Worm (Caenorhabditis elegans) whole organism, L4 larva: ENCODE measurements around the gene mdl-1.

ENCODE experiments used
- F10B5.3 ChIP-seq: sonication (generic microtip); optimal IDR thresholded peaks from 2 replicates; lab custom pipeline; 2016; ENCODE audit warnings: mild to moderate bottlenecking, missing genetic modification characterization, missing compliant biosample characterization
- F37D6.2 ChIP-seq: sonication (generic microtip); optimal IDR thresholded peaks from 2 replicates; lab custom pipeline; 2016; ENCODE audit warnings: mild to moderate bottlenecking, missing genetic modification characterization, missing compliant biosample characterization
- T20F7.1 ChIP-seq: fragments of 200-800 bp; sonication (Bioruptor generic); optimal IDR thresholded peaks from 2 replicates; lab custom pipeline; 2018; ENCODE audit warnings: mild to moderate bottlenecking, missing genetic modification characterization, missing compliant biosample characterization
- ZK546.5 ChIP-seq, 2 experiments: sonication (generic microtip); optimal IDR thresholded peaks; 2 replicates each; lab custom pipeline; 2017; ENCODE audit warnings: missing biosample characterization in 2 of 2, missing genetic modification characterization in 2 of 2
- aha-1 ChIP-seq: fragments of 150-350 bp; peaks from one replicate; lab custom pipeline; 2014; ENCODE audit warnings: missing biosample characterization, missing genetic modification characterization
- cey-2 ChIP-seq: sonication (generic microtip); optimal IDR thresholded peaks from 3 replicates; lab custom pipeline; 2017; ENCODE audit warnings: missing genetic modification characterization, mild to moderate bottlenecking, missing compliant biosample characterization, antibody characterized with exemption, borderline replicate concordance; ENCODE audit not compliant: insufficient read depth
- ctbp-1 ChIP-seq: fragments of 200-800 bp; sonication (Bioruptor generic); IDR thresholded peaks from 2 replicates; pipeline ENCODE4 v1.3.6; 2022; ENCODE audit warnings: missing genetic modification reagents, missing genetic modification characterization, missing compliant biosample characterization
- daf-16 ChIP-seq, 3 experiments: sonication (generic microtip); optimal IDR thresholded peaks; 2 replicates each; lab custom pipeline; 2016 to 2017; ENCODE audit warnings: missing genetic modification characterization in 3 of 3, missing genetic modification reagents in 3 of 3, mild to moderate bottlenecking in 2 of 3, missing compliant biosample characterization in 2 of 3, missing biosample characterization in 1 of 3, moderate library complexity in 1 of 3
- daf-19 ChIP-seq: fragments of 200-800 bp; sonication (Bioruptor generic); conservative IDR thresholded peaks from 2 replicates; pipeline ENCODE4 v1.3.6; 2022; ENCODE audit warnings: missing genetic modification characterization, missing compliant biosample characterization
- dmd-8 ChIP-seq: fragments of 200-800 bp; sonication (Bioruptor generic); IDR thresholded peaks from 2 replicates; pipeline ENCODE4 v1.3.6; 2022; ENCODE audit warnings: missing genetic modification characterization, missing compliant biosample characterization
- dpl-1 ChIP-seq: fragments of 150-350 bp; optimal IDR thresholded peaks from 2 replicates; lab custom pipeline; 2014; ENCODE audit warnings: missing biosample characterization, missing genetic modification reagents, missing genetic modification characterization
- duxl-1 ChIP-seq: sonication (generic microtip); optimal IDR thresholded peaks from 2 replicates; lab custom pipeline; 2016; ENCODE audit warnings: mild to moderate bottlenecking, missing genetic modification characterization, moderate library complexity, missing compliant biosample characterization; ENCODE audit not compliant: poor library complexity
- egl-43 ChIP-seq: fragments of 200-800 bp; sonication (Bioruptor generic); IDR thresholded peaks from 2 replicates; pipeline ENCODE4 v1.3.6; 2022; ENCODE audit warnings: missing genetic modification reagents, missing genetic modification characterization, missing compliant biosample characterization
- fkh-10 ChIP-seq: fragments of 150-350 bp; optimal IDR thresholded peaks from 2 replicates; lab custom pipeline; 2014; ENCODE audit warnings: missing biosample characterization, missing genetic modification reagents, missing genetic modification characterization
- gei-8 ChIP-seq: fragments of 200-800 bp; sonication (Bioruptor generic); optimal IDR thresholded peaks from 2 replicates; lab custom pipeline; 2018; ENCODE audit warnings: mild to moderate bottlenecking, missing genetic modification characterization, missing compliant biosample characterization
- hif-1 ChIP-seq, 2 experiments: sonication (generic microtip); optimal IDR thresholded peaks; 2 replicates each; lab custom pipeline; 2016 to 2017; ENCODE audit warnings: missing compliant biosample characterization in 2 of 2, missing genetic modification characterization in 2 of 2, missing genetic modification reagents in 2 of 2, missing genotype in 2 of 2, mild to moderate bottlenecking in 1 of 2
- hlh-11 ChIP-seq: fragments of 200-800 bp; sonication (Bioruptor generic); optimal IDR thresholded peaks from 2 replicates; lab custom pipeline; 2018; ENCODE audit warnings: mild to moderate bottlenecking, missing genetic modification characterization, missing compliant biosample characterization
- hlh-30 ChIP-seq: sonication (generic microtip); optimal IDR thresholded peaks from 2 replicates; lab custom pipeline; 2017; ENCODE audit warnings: antibody characterized with exemption, mild to moderate bottlenecking, missing genetic modification characterization, missing compliant biosample characterization; ENCODE audit not compliant: insufficient read depth
- lin-1 ChIP-seq: fragments of 200-800 bp; sonication (Bioruptor generic); IDR thresholded peaks from 2 replicates; pipeline ENCODE4 v1.3.6; 2022; ENCODE audit warnings: missing genetic modification reagents, missing genetic modification characterization, missing compliant biosample characterization
- lin-29 ChIP-seq: fragments of 200-800 bp; sonication (Bioruptor generic); IDR thresholded peaks from 2 replicates; pipeline ENCODE4 v1.3.6; 2022; ENCODE audit warnings: missing genetic modification reagents, missing genetic modification characterization, missing compliant biosample characterization
- lin-39 ChIP-seq: fragments of 150-350 bp; optimal IDR thresholded peaks from 2 replicates; lab custom pipeline; 2014; ENCODE audit warnings: missing biosample characterization, missing genetic modification reagents, missing genetic modification characterization
- mdl-1 ChIP-seq, 2 experiments: fragments of 150-350 bp in 1 of 2; sonication (generic microtip) in 1 of 2; optimal IDR thresholded peaks; 2 replicates each; lab custom pipeline; 2014 to 2017; ENCODE audit warnings: missing biosample characterization in 2 of 2, missing genetic modification characterization in 2 of 2
- mep-1 ChIP-seq: fragments of 150-350 bp; sonication (generic microtip); optimal IDR thresholded peaks from 3 replicates; lab custom pipeline; 2014; ENCODE audit warnings: missing biosample characterization, missing genetic modification characterization
- mes-2 ChIP-seq: sonication (generic microtip); optimal IDR thresholded peaks from 2 replicates; lab custom pipeline; 2016; ENCODE audit warnings: missing genotype, mild to moderate bottlenecking, missing genetic modification characterization, missing compliant biosample characterization; ENCODE audit not compliant: poor library complexity, severe bottlenecking
- nhr-11 ChIP-seq: fragments of 150-350 bp; optimal IDR thresholded peaks from 2 replicates; lab custom pipeline; 2014; ENCODE audit warnings: missing biosample characterization, missing genetic modification characterization
- nhr-48 ChIP-seq: sonication (generic microtip); optimal IDR thresholded peaks from 2 replicates; lab custom pipeline; 2016; ENCODE audit warnings: mild to moderate bottlenecking, missing genetic modification characterization, missing compliant biosample characterization
- nhr-6 ChIP-seq: fragments of 150-350 bp; optimal IDR thresholded peaks from 2 replicates; lab custom pipeline; 2014; ENCODE audit warnings: missing biosample characterization, missing genetic modification characterization
- rbr-2 ChIP-seq: sonication (generic microtip); optimal IDR thresholded peaks from 2 replicates; lab custom pipeline; 2016; ENCODE audit warnings: missing genotype, missing genetic modification characterization, missing compliant biosample characterization
- sdz-12 ChIP-seq: fragments of 200-800 bp; sonication (Bioruptor generic); optimal IDR thresholded peaks from 2 replicates; lab custom pipeline; 2018; ENCODE audit warnings: mild to moderate bottlenecking, missing genetic modification characterization, missing compliant biosample characterization
- spr-1 ChIP-seq: sonication (generic microtip); optimal IDR thresholded peaks from 2 replicates; lab custom pipeline; 2016; ENCODE audit warnings: mild to moderate bottlenecking, missing genetic modification characterization, missing compliant biosample characterization
- tra-1 ChIP-seq: fragments of 200-800 bp; sonication (Bioruptor generic); IDR thresholded peaks from 2 replicates; pipeline ENCODE4 v1.3.6; 2022; ENCODE audit warnings: missing genetic modification reagents, missing genetic modification characterization, missing compliant biosample characterization
- unc-62 ChIP-seq, 3 experiments: fragments of 150-350 bp in 1 of 3; sonication (generic microtip); optimal IDR thresholded peaks in 2 of 3; peaks in 1 of 3; 1 replicate in 1 of 3; 2 replicates in 2 of 3; lab custom pipeline; 2014 to 2017; ENCODE audit warnings: missing biosample characterization in 3 of 3, missing genetic modification characterization in 3 of 3, missing genetic modification reagents in 3 of 3, missing genotype in 1 of 3
- zip-11 ChIP-seq: fragments of 200-800 bp; sonication (Bioruptor generic); IDR thresholded peaks from 2 replicates; pipeline ENCODE4 v1.3.6; 2022; ENCODE audit warnings: missing genetic modification characterization, missing compliant biosample characterization

Gene mdl-1

ce11 chrX:6739034-6740008 is 2.8 kb upstream of the mdl-1 start (continued):
- TF ChIP-seq fkh-10 (GFP tag; lab: Kevin White, UChicago) (no peak), zip-11 (GFP tag; lab: Robert Waterston, UW) (no peak), lin-29 (GFP tag; lab: Robert Waterston, UW) (no peak), daf-19 (GFP tag; lab: Robert Waterston, UW) (no peak), hlh-11 (tag; lab: Kevin White, UChicago) (peak; percentile 71), lin-1 (no peak), aha-1 (tag; lab: Kevin White, UChicago) (peak; percentile 95), nhr-48 (tag; lab: Kevin White, UChicago) (peak; percentile 83), T20F7.1 (GFP tag; lab: Kevin White, UChicago) (peak; percentile 30), cey-2 (tag; lab: Kevin White, UChicago) (no peak), daf-16 (GFP tag; optimal IDR thresholded peaks at IDR 0.05; lab: Kevin White, UChicago) (no peak), daf-16 (tag; optimal IDR thresholded peaks at IDR 0.05; lab: Kevin White, UChicago) (peak; percentile 56), ctbp-1 (0 out of 2 replicates have a peak, but pooled peaks have one; percentile 49), mdl-1 (tag; optimal IDR thresholded peaks at IDR 0.05; lab: Kevin White, UChicago) (peak; percentile 96 to 97)
- TF ChIP-seq, all 104 proteins: peak for 19

- TF ChIP-seq gei-8 (GFP tag; lab: Kevin White, UChicago) (peak; percentile 35), tra-1 (GFP tag; lab: Robert Waterston, UW) (no peak), mes-2 (tag; lab: Kevin White, UChicago) (peak; percentile 1), egl-43 (GFP tag; lab: Robert Waterston, UW) (no peak), dpl-1 (GFP tag; lab: Kevin White, UChicago) (no peak), mdl-1 (tag; optimal IDR thresholded peaks at IDR 0.05; lab: Kevin White, UChicago) (peak in 1 of 2 experiments; percentile 87), F37D6.2 (tag; lab: Kevin White, UChicago) (peak; percentile 30), hlh-30 (tag; lab: Kevin White, UChicago) (peak; percentile 60), daf-16 (GFP tag; optimal IDR thresholded peaks at IDR 0.05; lab: Kevin White, UChicago) (peak in 1 of 2 experiments; percentile 60), daf-16 (tag; optimal IDR thresholded peaks at IDR 0.05; lab: Kevin White, UChicago) (no peak), nhr-11 (no peak), aha-1 (tag; lab: Kevin White, UChicago) (peak; percentile 95), sdz-12 (GFP tag; lab: Kevin White, UChicago) (peak; percentile 58), ctbp-1 (0 out of 2 replicates have a peak, but pooled peaks have one; percentile 21), dmd-8 (GFP tag; lab: Robert Waterston, UW) (0 out of 2 replicates have a peak, but pooled peaks have one; percentile 10), lin-39 (tag; lab: Kevin White, UChicago) (no peak), rbr-2 (tag; lab: Kevin White, UChicago) (peak; percentile 41), duxl-1 (tag; lab: Kevin White, UChicago) (no peak), unc-62 (GFP tag; optimal IDR thresholded peaks at IDR 0.05 in 1 of 2; lab: Kevin White, UChicago) (peak in 1 of 2 experiments; percentile 70), unc-62 (tag; optimal IDR thresholded peaks at IDR 0.05; lab: Kevin White, UChicago) (no peak), hif-1 (tag; optimal IDR thresholded peaks at IDR 0.05; lab: Kevin White, UChicago) (peak in 1 of 2 experiments; percentile 78), ZK546.5 (tag; optimal IDR thresholded peaks at IDR 0.05; lab: Kevin White, UChicago) (no peak), spr-1 (tag; lab: Kevin White, UChicago) (no peak), mep-1 (tag; lab: Kevin White, UChicago) (peak; percentile 15), F10B5.3 (tag; lab: Kevin White, UChicago) (no peak), nhr-6 (no peak)
Measured at ce11 chrX:6740282-6740982, 1.7 kb upstream of the mdl-1 start.
